Worm (Caenorhabditis elegans) whole organism, dauer: Measurements from ENCODE around the gene Y67D8C.22.

Experiments
- unc-62 ChIP-seq: sonication (generic microtip); optimal IDR thresholded peaks from 2 replicates; lab custom pipeline; 2017; ENCODE audit warnings: missing biosample characterization, missing genetic modification reagents, missing genetic modification characterization

The Y67D8C.22 gene

ce11 chrIV:3076207-3076606 is at the start of gene Y67D8C.22:
Gene Y67D8C.22, minus strand, starts transcription at chrIV:3076307.
- TF ChIP-seq unc-62 (GFP tag; lab: Kevin White, UChicago) = no peak

- TF ChIP-seq unc-62 (GFP tag; lab: Kevin White, UChicago) = no peak
Measured at ce11 chrIV:3121060-3121459, 45.0 kb upstream of the Y67D8C.22 start.

- TF ChIP-seq unc-62 (GFP tag; lab: Kevin White, UChicago) = no peak
Measured at ce11 chrIV:3101208-3101607, 25.1 kb upstream of the Y67D8C.22 start.

- TF ChIP-seq unc-62 (GFP tag; lab: Kevin White, UChicago) = no peak
Measured at ce11 chrIV:3097019-3097418, 20.9 kb upstream of the Y67D8C.22 start.

- TF ChIP-seq unc-62 (GFP tag; lab: Kevin White, UChicago) = no peak
Measured at ce11 chrIV:3095995-3096544, 20.0 kb upstream of the Y67D8C.22 start.

- TF ChIP-seq unc-62 (GFP tag; lab: Kevin White, UChicago) = no peak
Measured at ce11 chrIV:3092978-3093377, 16.9 kb upstream of the Y67D8C.22 start.

ce11 chrIV:3091112-3091511 is 15.0 kb upstream of the Y67D8C.22 start:
- no peak for TF ChIP-seq unc-62 (GFP tag; lab: Kevin White, UChicago)

ce11 chrIV:3089611-3090010 is 13.5 kb upstream of the Y67D8C.22 start:
- no peak for TF ChIP-seq unc-62 (GFP tag; lab: Kevin White, UChicago)

- no peak for TF ChIP-seq unc-62 (GFP tag; lab: Kevin White, UChicago)
Measured at ce11 chrIV:3086825-3087224, 10.7 kb upstream of the Y67D8C.22 start, which contains the start of gene Y67D8C.9. Gene Y67D8C.9, minus strand, starts transcription at chrIV:3086925.

- TF ChIP-seq unc-62 (GFP tag; lab: Kevin White, UChicago) = no peak
Measured at ce11 chrIV:3076802-3077201, 695 bp upstream of the Y67D8C.22 start.

- TF ChIP-seq unc-62 (GFP tag; lab: Kevin White, UChicago) = no peak
Measured at ce11 chrIV:3071997-3072396, 4.1 kb downstream of the Y67D8C.22 start, which contains the start of gene Y67D8C.2. Gene Y67D8C.2, plus strand, starts transcription at chrIV:3072297.

- TF ChIP-seq unc-62 (GFP tag; lab: Kevin White, UChicago) = no peak
Measured at ce11 chrIV:3069619-3070260, 6.4 kb downstream of the Y67D8C.22 start, which contains the start of gene cpg-9. Gene cpg-9, minus strand, starts transcription at chrIV:3070210.

- TF ChIP-seq unc-62 (GFP tag; lab: Kevin White, UChicago) = no peak
Measured at ce11 chrIV:3066834-3067233, 9.3 kb downstream of the Y67D8C.22 start, which contains the start of gene Y67D8C.7. Gene Y67D8C.7, minus strand, starts transcription at chrIV:3066934.

- no peak for TF ChIP-seq unc-62 (GFP tag; lab: Kevin White, UChicago)
Measured at ce11 chrIV:3062936-3063439, 13.1 kb downstream of the Y67D8C.22 start, which contains the start of gene Y67D8C.6. Gene Y67D8C.6, minus strand, starts transcription at chrIV:3063389.

- TF ChIP-seq unc-62 (GFP tag; lab: Kevin White, UChicago) = no peak
Measured at ce11 chrIV:3055848-3056247, 20.3 kb downstream of the Y67D8C.22 start.

- TF ChIP-seq unc-62 (GFP tag; lab: Kevin White, UChicago) = no peak
Measured at ce11 chrIV:3055320-3055719, 20.8 kb downstream of the Y67D8C.22 start.

ce11 chrIV:3053428-3053827 is 22.7 kb downstream of the Y67D8C.22 start, which contains the start of gene ivph-3:
Gene ivph-3, plus strand, starts transcription at chrIV:3053728.
- no peak for TF ChIP-seq unc-62 (GFP tag; lab: Kevin White, UChicago)
